Worm (Caenorhabditis elegans) whole organism, young adult: ENCODE data around the gene F25D1.8.
A peak's percentile ranks its signal among the peaks of the same experiment; 100 is the strongest.

Experiments used
- K11D2.4 ChIP-seq: fragments of 200-800 bp; sonication (Bioruptor generic); IDR thresholded peaks from 2 replicates; pipeline ENCODE4 v1.3.6; 2022; ENCODE audit warnings: missing genetic modification reagents, missing genetic modification characterization, missing compliant biosample characterization
- K12H6.12 ChIP-seq: fragments of 200-800 bp; sonication (Bioruptor generic); optimal IDR thresholded peaks from 2 replicates; lab custom pipeline; 2018; ENCODE audit warnings: mild to moderate bottlenecking, missing genetic modification characterization, missing compliant biosample characterization
- Y56A3A.18 ChIP-seq: fragments of 200-800 bp; sonication (Bioruptor generic); IDR thresholded peaks from 2 replicates; pipeline ENCODE4 v1.3.6; 2022; ENCODE audit warnings: missing genetic modification reagents, missing genetic modification characterization, missing compliant biosample characterization
- Y79H2A.3 ChIP-seq: fragments of 200-800 bp; sonication (Bioruptor generic); conservative IDR thresholded peaks from 2 replicates; pipeline ENCODE4 v1.3.6; 2022; ENCODE audit warnings: missing genetic modification reagents, missing genetic modification characterization, missing compliant biosample characterization
- Y95B8A.8 ChIP-seq: fragments of 200-800 bp; sonication (Bioruptor generic); IDR thresholded peaks from 2 replicates; pipeline ENCODE4 v1.3.6; 2022; ENCODE audit warnings: missing genetic modification reagents, missing genetic modification characterization, missing compliant biosample characterization
- ZK185.1 ChIP-seq: sonication (generic microtip); optimal IDR thresholded peaks from 2 replicates; lab custom pipeline; 2016; ENCODE audit warnings: mild to moderate bottlenecking, missing genetic modification characterization, missing compliant biosample characterization; ENCODE audit not compliant: poor library complexity, severe bottlenecking
- ama-1 ChIP-seq, 3 experiments: fragments of 150-350 bp in 1 of 3; sonication (generic microtip) in 2 of 3; optimal IDR thresholded peaks; 2 replicates each; lab custom pipeline; 2014 to 2018; ENCODE audit warnings: missing biosample characterization in 2 of 3, missing genetic modification characterization in 2 of 3, missing genetic modification reagents in 2 of 3
- aptf-2 ChIP-seq: fragments of 200-800 bp; sonication (Bioruptor generic); conservative IDR thresholded peaks from 2 replicates; pipeline ENCODE4 v1.3.6; 2022; ENCODE audit warnings: missing genetic modification reagents, missing genetic modification characterization, missing compliant biosample characterization
- hrde-1 ChIP-seq: sonication (generic microtip); optimal IDR thresholded peaks from 2 replicates; lab custom pipeline; 2016; ENCODE audit warnings: missing genetic modification characterization, mild to moderate bottlenecking, missing compliant biosample characterization, moderate library complexity, missing genotype, missing genetic modification reagents, borderline replicate concordance
- madf-6 ChIP-seq: fragments of 200-800 bp; sonication (Bioruptor generic); IDR thresholded peaks from 2 replicates; pipeline ENCODE4 v1.3.6; 2022; ENCODE audit warnings: missing genetic modification reagents, missing genetic modification characterization, missing compliant biosample characterization
- mel-28 ChIP-seq: sonication (generic microtip); optimal IDR thresholded peaks from 2 replicates; lab custom pipeline; 2016; ENCODE audit warnings: borderline replicate concordance, mild to moderate bottlenecking, missing genetic modification characterization, missing compliant biosample characterization
- snpc-4 ChIP-seq, 5 experiments: fragments of 150-350 bp in 1 of 5; sonication (generic microtip) in 4 of 5; optimal IDR thresholded peaks; 2 replicates each; lab custom pipeline; 2014 to 2018; ENCODE audit warnings: missing genetic modification characterization in 5 of 5, missing biosample characterization in 3 of 5, antibody characterized with exemption in 2 of 5, mild to moderate bottlenecking in 2 of 5, missing compliant biosample characterization in 2 of 5, missing genotype in 2 of 5, moderate library complexity in 2 of 5, missing genetic modification reagents in 1 of 5
- zfh-2 ChIP-seq: fragments of 200-800 bp; sonication (Bioruptor generic); conservative IDR thresholded peaks from 2 replicates; pipeline ENCODE4 v1.3.6; 2022; ENCODE audit warnings: missing genetic modification reagents, missing genetic modification characterization, missing compliant biosample characterization
- ztf-18 ChIP-seq: sonication (generic microtip); optimal IDR thresholded peaks from 2 replicates; lab custom pipeline; 2016; ENCODE audit warnings: missing genotype, mild to moderate bottlenecking, missing genetic modification characterization, missing compliant biosample characterization

- TF ChIP-seq madf-6 (GFP tag; lab: Robert Waterston, UW) (peak; percentile 67), Y95B8A.8 (no peak), ama-1 (optimal IDR thresholded peaks at IDR 0.05; lab: Kevin White, UChicago) (no peak), ama-1 (GFP tag; optimal IDR thresholded peaks at IDR 0.05; lab: Kevin White, UChicago) (no peak), aptf-2 (GFP tag; lab: Robert Waterston, UW) (0 out of 2 replicates have a peak, but pooled peaks have one; percentile 11), mel-28 (tag; lab: Kevin White, UChicago) (no peak), K11D2.4 (GFP tag; lab: Robert Waterston, UW) (peak; percentile 73), zfh-2 (GFP tag; lab: Robert Waterston, UW) (no peak), ztf-18 (peak; percentile 59), snpc-4 (GFP tag; optimal IDR thresholded peaks at IDR 0.05; lab: Kevin White, UChicago) (peak; percentile 43), snpc-4 (tag; optimal IDR thresholded peaks at IDR 0.05; lab: Kevin White, UChicago) (peak in 2 of 4 experiments; percentile 37 to 57), ZK185.1 (peak; percentile 93), K12H6.12 (tag; lab: Kevin White, UChicago) (peak; percentile 38), Y79H2A.3 (GFP tag; lab: Robert Waterston, UW) (no peak), hrde-1 (tag; lab: Kevin White, UChicago) (no peak), Y56A3A.18 (GFP tag; lab: Robert Waterston, UW) (no peak)
Measured at ce11 chrV:10525902-10526301, 13.3 kb upstream of the F25D1.8 start, which contains the start of the genes C35A5.8 and hda-11.
